Worm (Caenorhabditis elegans) whole organism, L4 larva: ENCODE measurements around the gene R06B10.7.

ENCODE experiments used
- D1046.2 ChIP-seq: fragments of 200-800 bp; sonication (Bioruptor generic); IDR thresholded peaks from 2 replicates; pipeline ENCODE4 v1.3.6; 2022; ENCODE audit warnings: missing genetic modification characterization, missing compliant biosample characterization
- F49E8.2 ChIP-seq: sonication (generic microtip); optimal IDR thresholded peaks from 2 replicates; lab custom pipeline; 2016; ENCODE audit warnings: missing compliant biosample characterization, mild to moderate bottlenecking, missing genetic modification characterization, borderline replicate concordance
- ama-1 ChIP-seq: fragments of 150-350 bp; optimal IDR thresholded peaks from 2 replicates; lab custom pipeline; 2014; ENCODE audit warnings: inconsistent platforms, mixed read lengths
- arid-1 ChIP-seq: fragments of 200-800 bp; sonication (Bioruptor generic); conservative IDR thresholded peaks from 2 replicates; pipeline ENCODE4 v1.3.6; 2022; ENCODE audit warnings: missing genetic modification reagents, missing genetic modification characterization, missing compliant biosample characterization
- daf-8 ChIP-seq: fragments of 200-800 bp; sonication (Bioruptor generic); IDR thresholded peaks from 2 replicates; pipeline ENCODE4 v1.3.6; 2022; ENCODE audit warnings: missing genetic modification characterization, missing compliant biosample characterization
- lin-13 ChIP-seq: fragments of 150-350 bp; optimal IDR thresholded peaks from 2 replicates; lab custom pipeline; 2014; ENCODE audit warnings: missing biosample characterization, missing genetic modification reagents, missing genetic modification characterization
- nhr-237 ChIP-seq: sonication (generic microtip); optimal IDR thresholded peaks from 2 replicates; lab custom pipeline; 2017; ENCODE audit warnings: missing biosample characterization, missing genetic modification characterization
- nhr-42 ChIP-seq: fragments of 200-800 bp; sonication (Bioruptor generic); IDR thresholded peaks from 2 replicates; pipeline ENCODE4 v1.3.6; 2022; ENCODE audit warnings: missing genetic modification characterization, missing compliant biosample characterization
- snpc-1.2 ChIP-seq: fragments of 200-800 bp; sonication (Bioruptor generic); IDR thresholded peaks from 2 replicates; pipeline ENCODE4 v1.3.6; 2022; ENCODE audit warnings: missing genetic modification reagents, missing genetic modification characterization, missing compliant biosample characterization
- zfp-2 ChIP-seq: sonication (generic microtip); optimal IDR thresholded peaks from 2 replicates; lab custom pipeline; 2016; ENCODE audit warnings: mild to moderate bottlenecking, missing genetic modification characterization, missing compliant biosample characterization

DNA sequence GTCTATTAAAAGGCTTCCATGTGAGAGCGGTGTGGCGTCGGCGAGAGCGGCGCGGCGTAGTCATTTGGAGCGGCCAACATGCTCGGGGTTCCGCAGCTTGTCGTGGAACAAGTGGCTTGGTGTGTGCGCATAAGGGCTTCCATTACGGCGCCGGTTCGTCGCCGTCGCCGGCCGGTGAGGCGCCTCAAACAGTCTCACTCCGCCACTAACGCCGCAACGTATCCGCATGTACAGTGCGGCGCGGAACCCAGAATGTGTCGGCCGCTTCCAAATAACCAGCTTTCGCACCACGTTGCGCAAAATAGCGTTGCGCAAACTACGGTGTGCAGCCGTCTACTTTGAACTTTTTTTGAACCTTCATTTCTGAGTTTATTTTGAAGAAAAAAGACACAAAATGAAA, 30.3 kb downstream of the R06B10.7 start:
- TF ChIP-seq lin-13 (GFP tag; lab: Kevin White, UChicago) (no peak), snpc-1.2 (GFP tag; lab: Robert Waterston, UW) (0 out of 2 replicates have a peak, but pooled peaks have one; percentile 57), D1046.2 (no peak), daf-8 (GFP tag; lab: Robert Waterston, UW) (no peak), nhr-237 (no peak), arid-1 (no peak), F49E8.2 (tag; lab: Kevin White, UChicago) (no peak), ama-1 (lab: Kevin White, UChicago) (no peak), zfp-2 (tag; lab: Kevin White, UChicago) (no peak), nhr-42 (GFP tag; lab: Robert Waterston, UW) (no peak)
